Worm (Caenorhabditis elegans): ENCODE results near the gene T26E4.9.
"Not testable (repeated sequence)": the region's sequence is repeated elsewhere in the genome, so short reads cannot be mapped to it uniquely, and the experiment has no call there.

DNA sequence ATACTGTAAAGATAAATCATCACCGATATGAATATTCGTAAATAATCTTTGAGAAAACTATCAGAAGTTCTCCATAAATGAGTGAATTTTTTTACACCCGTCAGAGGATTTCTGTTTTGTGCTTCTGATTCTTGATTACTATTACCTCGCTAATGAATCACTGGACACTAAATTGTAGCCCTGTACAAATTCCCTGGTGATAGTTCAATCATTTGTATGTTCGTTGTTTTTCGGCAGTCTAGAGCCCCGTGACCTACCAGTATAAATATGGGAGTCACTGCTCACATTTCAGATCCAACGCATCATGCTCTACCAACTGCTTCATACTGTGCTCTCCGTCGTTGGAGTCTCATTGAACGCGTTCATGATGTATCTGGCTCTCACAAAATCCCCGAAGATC, 556 bp upstream of the T26E4.9 start, which contains the start of gene srd-27:
- TF ChIP-seq lsy-12, pqm-1, nhr-237, nhr-28, lin-39, egl-27, elt-2 (tag; optimal IDR thresholded peaks at IDR 0.05): not testable (repeated sequence)

Data from whole organism, L3 larva.